Fruit fly (Drosophila melanogaster): ENCODE measurements around the gene Rint1.

The Rint1 gene

dm6 chr3L:7344965-7345427 lies 21.6 kb downstream of the Rint1 start, which contains the start of gene Cln7 (continued):
- TF ChIP-seq fd102C (GFP tag; optimal IDR thresholded peaks at IDR 0.05) (no peak), Hr39 (optimal IDR thresholded peaks at IDR 0.05) (no peak), grau (tag; optimal IDR thresholded peaks at IDR 0.05) (peak; percentile 36), knrl (GFP tag; IDR thresholded peaks at IDR 0.05; ENCODE audit: partially characterized antibody) (0 out of 3 replicates have a peak, but pooled peaks have one; percentile 27), dan (GFP tag; IDR thresholded peaks at IDR 0.05) (no peak), CG12659 (GFP tag; optimal IDR thresholded peaks at IDR 0.05) (peak; percentile 31), CG13296 (GFP tag; optimal IDR thresholded peaks at IDR 0.05) (peak; percentile 66), wek (GFP tag; optimal IDR thresholded peaks at IDR 0.05) (peak; percentile 48), D19B (GFP tag; optimal IDR thresholded peaks at IDR 0.05) (no peak), da (GFP tag; optimal IDR thresholded peaks at IDR 0.05) (peak; percentile 30), vvl (GFP tag; IDR thresholded peaks at IDR 0.05) (peak; percentile 61; the same call in 1 of the 2 replicates), pnt (GFP tag; optimal IDR thresholded peaks at IDR 0.05) (no peak), HLH54F (GFP tag; optimal IDR thresholded peaks at IDR 0.05) (no peak), Dll (GFP tag; IDR thresholded peaks at IDR 0.05; ENCODE audit: partially characterized antibody) (0 out of 4 replicates have a peak, but pooled peaks have one; percentile 24), Kr (GFP tag; optimal IDR thresholded peaks at IDR 0.05) (no peak), pzg (GFP tag; optimal IDR thresholded peaks at IDR 0.05) (no peak), Chrac-16 (GFP tag; optimal IDR thresholded peaks at IDR 0.05) (no peak), ato (GFP tag; IDR thresholded peaks at IDR 0.05; ENCODE audit: partially characterized antibody) (peak; percentile 41; the same call in 1 of the 2 replicates), CG2712 (tag; optimal IDR thresholded peaks at IDR 0.05) (peak; percentile 56), CG8359 (GFP tag; optimal IDR thresholded peaks at IDR 0.05; ENCODE audit: borderline replicate concordance) (peak; percentile 2), Myb (GFP tag; optimal IDR thresholded peaks at IDR 0.05) (no peak), row (GFP tag; IDR thresholded peaks at IDR 0.05) (no peak; the same call in 2 of the 3 replicates), bigmax (GFP tag; optimal IDR thresholded peaks at IDR 0.05) (peak; percentile 59), pan (optimal IDR thresholded peaks at IDR 0.05) (no peak), pan (GFP tag; optimal IDR thresholded peaks at IDR 0.05 in 1 of 2, IDR thresholded peaks at IDR 0.05 in 1 of 2) (peak in 1 of 2 experiments; percentile 17), zen (tag; optimal IDR thresholded peaks at IDR 0.05) (peak; percentile 16), CG3163 (GFP tag; optimal IDR thresholded peaks at IDR 0.05) (peak; percentile 59), CG32532 (GFP tag; IDR thresholded peaks at IDR 0.05) (peak; percentile 46; the same call in 1 of the 2 replicates), lola (GFP tag; optimal IDR thresholded peaks at IDR 0.05) (no peak), Stat92E (GFP tag; optimal IDR thresholded peaks at IDR 0.05) (peak in 1 of 3 experiments; percentile 88), CG1233 (GFP tag; optimal IDR thresholded peaks at IDR 0.05) (no peak), Ets65A (GFP tag) (no peak), run (tag; optimal IDR thresholded peaks at IDR 0.05) (no peak), CG33213 (GFP tag; optimal IDR thresholded peaks at IDR 0.05) (no peak), MESR4 (GFP tag; optimal IDR thresholded peaks at IDR 0.05) (peak; percentile 72), tin (GFP tag; optimal IDR thresholded peaks at IDR 0.05) (no peak), Ets97D (GFP tag; optimal IDR thresholded peaks at IDR 0.05) (peak; percentile 9), CG6813 (GFP tag; optimal IDR thresholded peaks at IDR 0.05) (peak; percentile 14)

DNA sequence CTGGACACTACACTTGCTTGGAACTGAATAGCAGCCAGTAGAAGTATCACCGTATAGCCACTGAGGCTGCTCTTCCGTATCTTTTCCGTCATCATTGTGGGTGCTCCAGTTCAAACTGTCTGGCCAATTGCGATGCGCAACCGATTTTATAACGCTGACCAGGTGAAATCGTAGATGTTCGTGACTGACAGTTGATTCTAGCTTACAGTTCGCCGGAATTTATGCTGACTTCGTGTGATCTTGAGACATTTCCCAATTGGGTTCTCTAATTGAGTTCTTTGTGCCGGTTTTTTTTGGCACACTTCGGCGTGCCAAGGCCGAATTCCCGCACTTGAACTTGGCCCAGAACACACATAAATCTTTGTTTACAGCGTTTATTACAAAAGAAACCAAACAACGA lies 23.5 kb downstream of the Rint1 start, which contains the start of gene CG14834:
CG14834 (minus strand) TSS at position 173 of the 400 bp plus-strand sequence.
- TF ChIP-seq chn (GFP tag; optimal IDR thresholded peaks at IDR 0.05) (no peak), CG12769 (tag; optimal IDR thresholded peaks at IDR 0.05) (no peak), CG4854 (GFP tag; optimal IDR thresholded peaks at IDR 0.05) (no peak), zfh2 (GFP tag; optimal IDR thresholded peaks at IDR 0.05) (no peak), fd64A (GFP tag; optimal IDR thresholded peaks at IDR 0.05) (no peak), Oli (tag; optimal IDR thresholded peaks at IDR 0.05) (no peak), CG3281 (GFP tag; optimal IDR thresholded peaks at IDR 0.05) (no peak), grau (tag; optimal IDR thresholded peaks at IDR 0.05) (no peak), Blimp-1 (GFP tag; optimal IDR thresholded peaks at IDR 0.05) (no peak), org-1 (GFP tag; optimal IDR thresholded peaks at IDR 0.05) (no peak), CG34224 (GFP tag; IDR thresholded peaks at IDR 0.05; ENCODE audit: partially characterized antibody) (no peak), wor (GFP tag; IDR thresholded peaks at IDR 0.05) (no peak), bigmax (GFP tag; optimal IDR thresholded peaks at IDR 0.05) (no peak), dmrt11E (tag; optimal IDR thresholded peaks at IDR 0.05) (no peak), Adf1 (GFP tag; IDR thresholded peaks at IDR 0.05) (no peak), Dad (GFP tag; optimal IDR thresholded peaks at IDR 0.05) (no peak)

All from whole organism, embryonic.